Worm (Caenorhabditis elegans) whole organism, young adult: ENCODE measurements around the gene zgpa-1.

ENCODE experiments used
- D2030.7 ChIP-seq: fragments of 200-800 bp; sonication (Bioruptor generic); IDR thresholded peaks from 2 replicates; pipeline ENCODE4 v1.3.6; 2022; ENCODE audit warnings: missing genetic modification reagents, missing genetic modification characterization, missing compliant biosample characterization
- F22D6.2 ChIP-seq: sonication (generic microtip); optimal IDR thresholded peaks from 2 replicates; lab custom pipeline; 2016; ENCODE audit warnings: mild to moderate bottlenecking, missing genetic modification characterization, missing compliant biosample characterization
- F57C9.4 ChIP-seq: sonication (generic microtip); optimal IDR thresholded peaks from 2 replicates; lab custom pipeline; 2017; ENCODE audit warnings: mild to moderate bottlenecking, missing genetic modification characterization, missing compliant biosample characterization
- Y67H2A.10 ChIP-seq: fragments of 200-800 bp; sonication (Bioruptor generic); conservative IDR thresholded peaks from 2 replicates; pipeline ENCODE4 v1.3.6; 2022; ENCODE audit warnings: missing genetic modification reagents, missing genetic modification characterization, missing compliant biosample characterization
- Y79H2A.3 ChIP-seq: fragments of 200-800 bp; sonication (Bioruptor generic); conservative IDR thresholded peaks from 2 replicates; pipeline ENCODE4 v1.3.6; 2022; ENCODE audit warnings: missing genetic modification reagents, missing genetic modification characterization, missing compliant biosample characterization
- aptf-3 ChIP-seq: fragments of 200-800 bp; sonication (Bioruptor generic); IDR thresholded peaks from 2 replicates; pipeline ENCODE4 v1.3.6; 2022; ENCODE audit warnings: missing genetic modification characterization, missing compliant biosample characterization
- cebp-1 ChIP-seq, 2 experiments: fragments of 200-800 bp in 1 of 2; sonication (Bioruptor generic) in 1 of 2; sonication (generic microtip) in 1 of 2; IDR thresholded peaks in 1 of 2; optimal IDR thresholded peaks in 1 of 2; 2 replicates each; pipeline versions ENCODE4 v1.3.6 to Lab custom; 2017 to 2022; ENCODE audit warnings: missing compliant biosample characterization in 2 of 2, missing genetic modification characterization in 2 of 2, mild to moderate bottlenecking in 1 of 2, missing genetic modification reagents in 1 of 2, moderate library complexity in 1 of 2
- ceh-100 ChIP-seq: fragments of 200-800 bp; sonication (Bioruptor generic); IDR thresholded peaks from 2 replicates; pipeline ENCODE4 v1.3.6; 2022; ENCODE audit warnings: missing genetic modification reagents, missing genetic modification characterization, missing compliant biosample characterization
- ceh-40 ChIP-seq: fragments of 200-800 bp; sonication (Bioruptor generic); IDR thresholded peaks from 2 replicates; pipeline ENCODE4 v1.3.6; 2022; ENCODE audit warnings: missing genetic modification characterization, missing compliant biosample characterization
- ceh-91 ChIP-seq: fragments of 200-800 bp; sonication (Bioruptor generic); IDR thresholded peaks from 2 replicates; pipeline ENCODE4 v1.3.6; 2022; ENCODE audit warnings: missing genetic modification reagents, missing genetic modification characterization, missing compliant biosample characterization
- dox-1 ChIP-seq: fragments of 200-800 bp; sonication (Bioruptor generic); IDR thresholded peaks from 2 replicates; pipeline ENCODE4 v1.3.6; 2022; ENCODE audit warnings: missing genetic modification reagents, missing genetic modification characterization, missing compliant biosample characterization
- ets-4 ChIP-seq: fragments of 200-800 bp; sonication (Bioruptor generic); optimal IDR thresholded peaks from 2 replicates; lab custom pipeline; 2018; ENCODE audit warnings: mild to moderate bottlenecking, missing genetic modification characterization, missing compliant biosample characterization
- lin-26 ChIP-seq: fragments of 200-800 bp; sonication (Bioruptor generic); IDR thresholded peaks from 2 replicates; pipeline ENCODE4 v1.3.6; 2022; ENCODE audit warnings: missing genetic modification reagents, missing genetic modification characterization, missing compliant biosample characterization
- lsl-1 ChIP-seq: fragments of 200-800 bp; sonication (Bioruptor generic); optimal IDR thresholded peaks from 2 replicates; lab custom pipeline; 2018; ENCODE audit warnings: mild to moderate bottlenecking, missing genetic modification characterization, moderate library complexity, missing compliant biosample characterization
- nfya-1 ChIP-seq: sonication (generic microtip); optimal IDR thresholded peaks from 2 replicates; lab custom pipeline; 2017; ENCODE audit warnings: antibody characterized with exemption, missing compliant biosample characterization, missing genetic modification characterization, borderline replicate concordance; ENCODE audit not compliant: insufficient read depth
- nhr-120 ChIP-seq: fragments of 200-800 bp; sonication (Bioruptor generic); IDR thresholded peaks from 2 replicates; pipeline ENCODE4 v1.3.6; 2022; ENCODE audit warnings: missing genetic modification characterization, missing compliant biosample characterization
- nhr-90 ChIP-seq: sonication (generic microtip); optimal IDR thresholded peaks from 2 replicates; lab custom pipeline; 2016; ENCODE audit warnings: missing genotype, mild to moderate bottlenecking, missing genetic modification characterization, missing compliant biosample characterization
- sea-2 ChIP-seq: fragments of 200-800 bp; sonication (Bioruptor generic); IDR thresholded peaks from 2 replicates; pipeline ENCODE4 v1.3.6; 2022; ENCODE audit warnings: missing genetic modification characterization, missing compliant biosample characterization
- tlf-1 ChIP-seq: fragments of 200-800 bp; sonication (Bioruptor generic); optimal IDR thresholded peaks from 2 replicates; lab custom pipeline; 2018; ENCODE audit warnings: mild to moderate bottlenecking, missing genetic modification characterization, missing compliant biosample characterization

Gene zgpa-1

ce11 chrIV:7763748-7764147, 48.9 kb downstream of the zgpa-1 start, which contains the start of the genes C46A5.6 and C46A5.1:
C46A5.6 (minus strand) TSS chrIV:7763848.
C46A5.1 (plus strand) TSS chrIV:7763931.
- TF ChIP-seq ceh-100 (GFP tag; lab: Robert Waterston, UW) (no peak), nhr-120 (no peak), lsl-1 (GFP tag; lab: Kevin White, UChicago) (no peak), Y79H2A.3 (GFP tag; lab: Robert Waterston, UW) (no peak), nfya-1 (no peak), sea-2 (GFP tag; lab: Robert Waterston, UW) (no peak), nhr-90 (tag; lab: Kevin White, UChicago) (no peak), ets-4 (no peak), aptf-3 (GFP tag; lab: Robert Waterston, UW) (no peak), tlf-1 (GFP tag; lab: Kevin White, UChicago) (no peak), ceh-91 (GFP tag; lab: Robert Waterston, UW) (no peak), lin-26 (GFP tag; lab: Robert Waterston, UW) (no peak), Y67H2A.10 (no peak), dox-1 (GFP tag; lab: Robert Waterston, UW) (no peak), D2030.7 (no peak), F57C9.4 (no peak), ceh-40 (no peak), F22D6.2 (no peak), cebp-1 (GFP tag; IDR thresholded peaks at IDR 0.05; lab: Robert Waterston, UW) (no peak), cebp-1 (tag; optimal IDR thresholded peaks at IDR 0.05; lab: Kevin White, UChicago) (no peak)
